Fruit fly (Drosophila melanogaster) S2 (cell line): Measurements from ENCODE around the gene CG10597.

ENCODE experiments used
- CG8478 ChIP-seq: fragments of >200 bp; optimal IDR thresholded peaks from 2 replicates; lab custom pipeline; 2018
- CTCF ChIP-seq, 2 experiments: fragments of >200 bp; optimal IDR thresholded peaks; 2 replicates each; lab custom pipeline; 2018

- TF ChIP-seq CG8478 (lab: Kevin White, UChicago), result no peak
- peak; percentile 51 to 62 for TF ChIP-seq CTCF (optimal IDR thresholded peaks at IDR 0.05; lab: Kevin White, UChicago)
Observed at dm6 chrX:17229475-17230169, 1.2 kb downstream of the CG10597 start.
